Worm (Caenorhabditis elegans) whole organism, L4 larva: ENCODE measurements around the gene lgg-3.

Experiments used
- D1046.2 ChIP-seq: fragments of 200-800 bp; sonication (Bioruptor generic); IDR thresholded peaks from 2 replicates; pipeline ENCODE4 v1.3.6; 2022; ENCODE audit warnings: missing genetic modification characterization, missing compliant biosample characterization
- F37D6.2 ChIP-seq: sonication (generic microtip); optimal IDR thresholded peaks from 2 replicates; lab custom pipeline; 2016; ENCODE audit warnings: mild to moderate bottlenecking, missing genetic modification characterization, missing compliant biosample characterization
- F44E2.7 ChIP-seq: fragments of 200-800 bp; sonication (Bioruptor generic); IDR thresholded peaks from 2 replicates; pipeline ENCODE4 v2.1.2; 2022; ENCODE audit warnings: missing genetic modification characterization, missing compliant biosample characterization
- R02D3.7 ChIP-seq: fragments of 150-350 bp; sonication (generic microtip); optimal IDR thresholded peaks from 3 replicates; lab custom pipeline; 2014; ENCODE audit warnings: missing biosample characterization, missing genetic modification characterization
- T26A8.4 ChIP-seq: fragments of 200-800 bp; sonication (Bioruptor generic); IDR thresholded peaks from 2 replicates; pipeline ENCODE4 v1.3.6; 2022; ENCODE audit warnings: missing genetic modification characterization, missing compliant biosample characterization
- Y75B8A.6 ChIP-seq: fragments of 200-800 bp; sonication (Bioruptor generic); IDR thresholded peaks from 2 replicates; pipeline ENCODE4 v1.3.6; 2022; ENCODE audit warnings: missing genetic modification reagents, missing genetic modification characterization, missing compliant biosample characterization
- ZK337.2 ChIP-seq: fragments of 200-800 bp; sonication (Bioruptor generic); IDR thresholded peaks from 2 replicates; pipeline ENCODE4 v1.3.6; 2022; ENCODE audit warnings: missing genetic modification reagents, missing genetic modification characterization, missing compliant biosample characterization
- aha-1 ChIP-seq: fragments of 150-350 bp; peaks from one replicate; lab custom pipeline; 2014; ENCODE audit warnings: missing biosample characterization, missing genetic modification characterization
- aly-2 ChIP-seq: sonication (generic microtip); optimal IDR thresholded peaks from 2 replicates; lab custom pipeline; 2018; ENCODE audit warnings: missing biosample characterization, missing genetic modification characterization
- ceh-32 ChIP-seq: sonication (generic microtip); optimal IDR thresholded peaks from 2 replicates; lab custom pipeline; 2016; ENCODE audit warnings: mild to moderate bottlenecking, missing genetic modification characterization, missing compliant biosample characterization; ENCODE audit not compliant: poor library complexity
- ceh-82 ChIP-seq: sonication (generic microtip); optimal IDR thresholded peaks from 2 replicates; lab custom pipeline; 2017; ENCODE audit warnings: missing biosample characterization, missing genetic modification characterization
- cey-2 ChIP-seq: sonication (generic microtip); optimal IDR thresholded peaks from 3 replicates; lab custom pipeline; 2017; ENCODE audit warnings: missing genetic modification characterization, mild to moderate bottlenecking, missing compliant biosample characterization, antibody characterized with exemption, borderline replicate concordance; ENCODE audit not compliant: insufficient read depth
- daf-16 ChIP-seq, 3 experiments: sonication (generic microtip); optimal IDR thresholded peaks; 2 replicates each; lab custom pipeline; 2016 to 2017; ENCODE audit warnings: missing genetic modification characterization in 3 of 3, missing genetic modification reagents in 3 of 3, mild to moderate bottlenecking in 2 of 3, missing compliant biosample characterization in 2 of 3, missing biosample characterization in 1 of 3, moderate library complexity in 1 of 3
- daf-19 ChIP-seq: fragments of 200-800 bp; sonication (Bioruptor generic); conservative IDR thresholded peaks from 2 replicates; pipeline ENCODE4 v1.3.6; 2022; ENCODE audit warnings: missing genetic modification characterization, missing compliant biosample characterization
- dpl-1 ChIP-seq: fragments of 150-350 bp; optimal IDR thresholded peaks from 2 replicates; lab custom pipeline; 2014; ENCODE audit warnings: missing biosample characterization, missing genetic modification reagents, missing genetic modification characterization
- dve-1 ChIP-seq: sonication (generic microtip); optimal IDR thresholded peaks from 2 replicates; lab custom pipeline; 2017; ENCODE audit warnings: antibody characterized with exemption, mild to moderate bottlenecking, missing genetic modification characterization, missing compliant biosample characterization; ENCODE audit not compliant: insufficient read depth
- egl-27 ChIP-seq: sonication (generic microtip); optimal IDR thresholded peaks from 3 replicates; lab custom pipeline; 2017; ENCODE audit warnings: missing biosample characterization, missing genetic modification reagents, missing genetic modification characterization
- egl-43 ChIP-seq: fragments of 200-800 bp; sonication (Bioruptor generic); IDR thresholded peaks from 2 replicates; pipeline ENCODE4 v1.3.6; 2022; ENCODE audit warnings: missing genetic modification reagents, missing genetic modification characterization, missing compliant biosample characterization
- hif-1 ChIP-seq, 2 experiments: sonication (generic microtip); optimal IDR thresholded peaks; 2 replicates each; lab custom pipeline; 2016 to 2017; ENCODE audit warnings: missing compliant biosample characterization in 2 of 2, missing genetic modification characterization in 2 of 2, missing genetic modification reagents in 2 of 2, missing genotype in 2 of 2, mild to moderate bottlenecking in 1 of 2
- hlh-11 ChIP-seq: fragments of 200-800 bp; sonication (Bioruptor generic); optimal IDR thresholded peaks from 2 replicates; lab custom pipeline; 2018; ENCODE audit warnings: mild to moderate bottlenecking, missing genetic modification characterization, missing compliant biosample characterization
- hlh-30 ChIP-seq: sonication (generic microtip); optimal IDR thresholded peaks from 2 replicates; lab custom pipeline; 2017; ENCODE audit warnings: antibody characterized with exemption, mild to moderate bottlenecking, missing genetic modification characterization, missing compliant biosample characterization; ENCODE audit not compliant: insufficient read depth
- lin-1 ChIP-seq: fragments of 200-800 bp; sonication (Bioruptor generic); IDR thresholded peaks from 2 replicates; pipeline ENCODE4 v1.3.6; 2022; ENCODE audit warnings: missing genetic modification reagents, missing genetic modification characterization, missing compliant biosample characterization
- lin-38 ChIP-seq: fragments of 200-800 bp; sonication (Bioruptor generic); IDR thresholded peaks from 2 replicates; pipeline ENCODE4 v1.3.6; 2022; ENCODE audit warnings: missing genetic modification reagents, missing genetic modification characterization, missing compliant biosample characterization
- mep-1 ChIP-seq: fragments of 150-350 bp; sonication (generic microtip); optimal IDR thresholded peaks from 3 replicates; lab custom pipeline; 2014; ENCODE audit warnings: missing biosample characterization, missing genetic modification characterization
- mes-2 ChIP-seq: sonication (generic microtip); optimal IDR thresholded peaks from 2 replicates; lab custom pipeline; 2016; ENCODE audit warnings: missing genotype, mild to moderate bottlenecking, missing genetic modification characterization, missing compliant biosample characterization; ENCODE audit not compliant: poor library complexity, severe bottlenecking
- mxl-3 ChIP-seq: fragments of 200-800 bp; sonication (Bioruptor generic); optimal IDR thresholded peaks from 2 replicates; lab custom pipeline; 2018; ENCODE audit warnings: mild to moderate bottlenecking, missing genetic modification characterization, missing compliant biosample characterization
- nhr-237 ChIP-seq: sonication (generic microtip); optimal IDR thresholded peaks from 2 replicates; lab custom pipeline; 2017; ENCODE audit warnings: missing biosample characterization, missing genetic modification characterization
- nhr-48 ChIP-seq: sonication (generic microtip); optimal IDR thresholded peaks from 2 replicates; lab custom pipeline; 2016; ENCODE audit warnings: mild to moderate bottlenecking, missing genetic modification characterization, missing compliant biosample characterization
- nhr-76 ChIP-seq: fragments of 150-350 bp; optimal IDR thresholded peaks from 2 replicates; lab custom pipeline; 2014; ENCODE audit warnings: missing biosample characterization, missing genetic modification characterization
- pha-4 ChIP-seq, 2 experiments: fragments of 150-350 bp in 1 of 2; fragments of 200-800 bp in 1 of 2; sonication (Bioruptor generic) in 1 of 2; IDR thresholded peaks in 1 of 2; optimal IDR thresholded peaks in 1 of 2; 2 replicates each; pipeline versions ENCODE4 v1.3.6 to Lab custom; 2014 to 2022; ENCODE audit warnings: missing genetic modification characterization in 2 of 2, missing genetic modification reagents in 2 of 2, missing biosample characterization in 1 of 2, missing compliant biosample characterization in 1 of 2
- php-3 ChIP-seq: fragments of 200-800 bp; sonication (Bioruptor generic); IDR thresholded peaks from 2 replicates; pipeline ENCODE4 v1.3.6; 2022; ENCODE audit warnings: missing genetic modification reagents, missing genetic modification characterization, missing compliant biosample characterization
- saeg-2 ChIP-seq: fragments of 200-800 bp; sonication (Bioruptor generic); IDR thresholded peaks from 2 replicates; pipeline ENCODE4 v1.3.6; 2022; ENCODE audit warnings: missing genetic modification reagents, missing genetic modification characterization, missing compliant biosample characterization
- set-16 ChIP-seq: fragments of 200-800 bp; sonication (Bioruptor generic); IDR thresholded peaks from 2 replicates; pipeline ENCODE4 v1.3.6; 2022; ENCODE audit warnings: missing genetic modification reagents, missing genetic modification characterization, missing compliant biosample characterization
- snpc-1.2 ChIP-seq: fragments of 200-800 bp; sonication (Bioruptor generic); IDR thresholded peaks from 2 replicates; pipeline ENCODE4 v1.3.6; 2022; ENCODE audit warnings: missing genetic modification reagents, missing genetic modification characterization, missing compliant biosample characterization
- tag-97 ChIP-seq: fragments of 200-800 bp; sonication (Bioruptor generic); IDR thresholded peaks from 2 replicates; pipeline ENCODE4 v1.3.6; 2022; ENCODE audit warnings: missing genetic modification characterization, missing compliant biosample characterization
- unc-62 ChIP-seq, 3 experiments: fragments of 150-350 bp in 1 of 3; sonication (generic microtip); optimal IDR thresholded peaks in 2 of 3; peaks in 1 of 3; 1 replicate in 1 of 3; 2 replicates in 2 of 3; lab custom pipeline; 2014 to 2017; ENCODE audit warnings: missing biosample characterization in 3 of 3, missing genetic modification characterization in 3 of 3, missing genetic modification reagents in 3 of 3, missing genotype in 1 of 3
- zag-1 ChIP-seq: fragments of 150-350 bp; optimal IDR thresholded peaks from 2 replicates; lab custom pipeline; 2014; ENCODE audit warnings: missing biosample characterization, missing genetic modification characterization
- zip-11 ChIP-seq: fragments of 200-800 bp; sonication (Bioruptor generic); IDR thresholded peaks from 2 replicates; pipeline ENCODE4 v1.3.6; 2022; ENCODE audit warnings: missing genetic modification characterization, missing compliant biosample characterization

The lgg-3 gene

DNA sequence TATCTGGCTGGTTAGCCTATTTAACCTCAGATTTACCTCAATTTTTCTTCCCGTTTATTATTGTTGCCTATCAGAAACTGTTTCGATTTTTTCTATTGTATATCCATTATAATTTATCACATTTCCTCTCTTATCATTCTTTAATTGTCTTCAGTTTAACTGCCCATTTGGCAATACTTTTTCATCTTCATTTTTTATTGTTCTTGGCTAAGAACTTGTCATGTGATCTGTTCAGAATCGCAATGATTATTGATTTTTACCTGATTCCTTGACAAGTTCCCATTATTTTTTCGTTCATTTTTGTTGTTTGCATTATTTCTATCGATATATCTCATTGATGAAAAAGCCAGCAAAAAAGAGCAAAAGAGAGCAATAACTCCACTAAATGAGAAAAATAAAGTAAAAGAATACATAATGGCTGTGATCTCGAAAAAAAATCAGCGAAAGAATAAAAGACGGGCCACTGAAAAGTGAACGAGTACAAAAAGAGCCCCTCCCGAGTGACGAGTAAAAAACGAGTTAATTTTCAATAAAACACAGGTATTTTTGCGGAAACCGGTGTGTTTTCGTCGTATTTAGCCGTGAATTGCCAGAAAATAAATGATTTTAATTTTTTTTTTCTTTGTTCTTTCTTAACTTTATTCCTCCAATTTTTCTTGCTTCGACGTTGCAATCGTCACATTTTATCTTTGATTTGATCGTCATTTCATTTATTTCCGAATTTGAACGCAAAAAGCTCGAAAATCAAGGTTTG is 16.6 kb upstream of the lgg-3 start, which contains the start of gene arf-1:
Gene arf-1 (plus strand): TSS at position 657 of the 754 bp plus-strand sequence.
- TF ChIP-seq hlh-30 (tag; lab: Kevin White, UChicago) (peak; percentile 51), unc-62 (GFP tag; optimal IDR thresholded peaks at IDR 0.05 in 1 of 2; lab: Kevin White, UChicago) (peak in 1 of 2 experiments; percentile 21), unc-62 (tag; optimal IDR thresholded peaks at IDR 0.05; lab: Kevin White, UChicago) (no peak), Y75B8A.6 (GFP tag; lab: Robert Waterston, UW) (0 out of 2 replicates have a peak, but pooled peaks have one; percentile 8), nhr-237 (tag; lab: Kevin White, UChicago) (no peak), dve-1 (tag; lab: Kevin White, UChicago) (peak; percentile 21), lin-1 (GFP tag; lab: Robert Waterston, UW) (no peak), egl-43 (GFP tag; lab: Robert Waterston, UW) (no peak), lin-38 (GFP tag; lab: Robert Waterston, UW) (peak; percentile 23; the same call in 1 of the 2 replicates), php-3 (GFP tag; lab: Robert Waterston, UW) (peak; percentile 76), aha-1 (tag; lab: Kevin White, UChicago) (peak; percentile 65)

DNA sequence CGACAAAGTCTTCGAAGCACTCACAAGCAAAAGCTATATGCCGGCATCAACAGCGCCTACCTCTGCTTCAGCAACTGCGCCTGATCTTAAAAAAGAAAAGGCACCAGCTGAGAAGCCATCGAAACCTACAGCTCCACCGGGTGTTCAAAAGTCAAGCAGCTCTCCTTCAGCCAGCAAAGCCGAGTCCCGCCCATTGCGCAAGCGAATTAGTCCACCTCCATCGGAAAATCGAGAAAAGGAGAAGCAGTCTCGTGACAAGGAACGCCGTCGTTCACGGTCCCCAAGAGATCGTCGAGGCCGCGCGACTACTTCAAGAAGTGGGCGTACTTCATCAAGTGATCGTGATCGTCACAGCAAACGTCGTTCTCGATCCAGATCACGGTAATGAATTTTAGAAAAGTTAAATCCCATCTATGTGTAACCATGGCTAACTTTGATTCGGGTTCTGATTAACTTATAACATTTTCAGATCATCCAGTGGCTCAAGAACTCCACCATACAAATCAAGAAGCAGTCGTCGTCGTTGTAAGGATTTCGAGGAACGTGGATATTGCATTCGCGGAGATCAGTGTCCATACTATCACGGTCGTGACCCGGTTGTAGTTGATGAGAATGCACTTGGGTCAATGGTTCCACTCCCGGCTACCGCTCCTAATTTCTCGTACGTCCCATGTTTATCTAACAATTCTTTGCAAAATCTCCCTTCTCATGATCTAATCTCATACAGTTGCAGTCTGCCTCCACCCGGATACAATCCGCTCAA is 14.2 kb upstream of the lgg-3 start:
- TF ChIP-seq saeg-2 (GFP tag; lab: Robert Waterston, UW) (no peak), F44E2.7 (no peak), aha-1 (tag; lab: Kevin White, UChicago) (peak; percentile 93), unc-62 (GFP tag; optimal IDR thresholded peaks at IDR 0.05 in 1 of 2; lab: Kevin White, UChicago) (peak in 1 of 2 experiments; percentile 32), unc-62 (tag; optimal IDR thresholded peaks at IDR 0.05; lab: Kevin White, UChicago) (no peak), dpl-1 (GFP tag; lab: Kevin White, UChicago) (no peak), set-16 (peak; percentile 65), D1046.2 (GFP tag; lab: Robert Waterston, UW) (0 out of 2 replicates have a peak, but pooled peaks have one; percentile 25)

DNA sequence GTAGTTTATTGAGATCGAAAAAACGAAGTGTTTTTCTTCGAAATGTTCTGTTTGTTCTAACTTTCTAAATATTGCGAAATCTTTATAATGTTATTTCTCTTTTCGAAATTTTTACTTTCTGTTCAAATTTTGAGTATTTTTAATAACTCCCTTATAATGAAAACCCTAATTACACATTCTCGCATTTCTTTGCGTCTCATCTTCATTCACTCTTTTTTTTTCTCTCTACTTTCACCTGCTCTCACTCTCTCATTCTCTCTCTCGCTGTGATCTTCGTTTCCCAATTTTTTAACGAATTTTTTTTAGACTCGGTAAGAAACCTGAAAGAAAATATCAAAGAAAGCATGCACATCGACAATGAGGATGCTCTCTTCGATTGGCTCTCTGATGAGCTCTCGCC is 13.4 kb upstream of the lgg-3 start, which contains the start of gene rbm-26:
Gene rbm-26 (plus strand): TSS at position 301 of the 400 bp plus-strand sequence.
- TF ChIP-seq zag-1 = no peak
- no peak for TF ChIP-seq daf-16 (GFP tag; optimal IDR thresholded peaks at IDR 0.05; lab: Kevin White, UChicago)
- TF ChIP-seq daf-16 (tag; optimal IDR thresholded peaks at IDR 0.05; lab: Kevin White, UChicago) = peak; percentile 6
- TF ChIP-seq, all 104 proteins: peak for 1

DNA sequence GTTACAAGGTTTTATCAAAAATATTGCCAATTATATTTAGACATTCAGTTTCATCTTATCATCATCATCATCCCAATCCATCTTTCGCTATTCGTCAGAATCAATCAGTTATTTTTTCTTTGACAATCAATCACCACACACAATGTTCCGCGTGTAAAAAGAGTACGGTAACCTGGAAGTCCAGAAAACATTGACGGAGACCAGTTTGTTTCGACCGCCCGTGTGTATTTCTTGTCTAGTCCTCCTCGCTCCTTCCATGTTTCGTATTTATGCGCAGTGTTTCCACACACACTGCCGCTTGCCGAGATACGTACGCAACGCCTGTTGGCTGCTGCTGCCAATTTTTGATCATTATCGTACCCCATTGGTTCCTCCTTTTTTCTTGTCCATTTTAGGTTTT is 12.9 kb upstream of the lgg-3 start:
- TF ChIP-seq F37D6.2 (tag; lab: Kevin White, UChicago) (no peak), daf-16 (GFP tag; optimal IDR thresholded peaks at IDR 0.05; lab: Kevin White, UChicago) (no peak), daf-16 (tag; optimal IDR thresholded peaks at IDR 0.05; lab: Kevin White, UChicago) (no peak), pha-4 (GFP tag; IDR thresholded peaks at IDR 0.05; lab: Robert Waterston, UW) (no peak), pha-4 (tag; optimal IDR thresholded peaks at IDR 0.05; lab: Kevin White, UChicago) (no peak), hlh-11 (peak; percentile 86), ceh-32 (no peak), T26A8.4 (GFP tag; lab: Robert Waterston, UW) (no peak), ceh-82 (no peak), ZK337.2 (no peak), zip-11 (GFP tag; lab: Robert Waterston, UW) (no peak), unc-62 (GFP tag; optimal IDR thresholded peaks at IDR 0.05 in 1 of 2; lab: Kevin White, UChicago) (peak in 1 of 2 experiments; percentile 76), unc-62 (tag; optimal IDR thresholded peaks at IDR 0.05; lab: Kevin White, UChicago) (no peak), daf-19 (GFP tag; lab: Robert Waterston, UW) (no peak), snpc-1.2 (GFP tag; lab: Robert Waterston, UW) (no peak), tag-97 (GFP tag; lab: Robert Waterston, UW) (no peak), php-3 (GFP tag; lab: Robert Waterston, UW) (no peak), set-16 (no peak), nhr-48 (tag; lab: Kevin White, UChicago) (peak; percentile 64), mxl-3 (peak; percentile 95), aly-2 (tag; lab: Kevin White, UChicago) (no peak), lin-1 (GFP tag; lab: Robert Waterston, UW) (no peak), hif-1 (tag; optimal IDR thresholded peaks at IDR 0.05; lab: Kevin White, UChicago) (no peak), egl-27 (tag; lab: Kevin White, UChicago) (no peak), mep-1 (tag; lab: Kevin White, UChicago) (peak; percentile 53), cey-2 (tag; lab: Kevin White, UChicago) (no peak), mes-2 (tag; lab: Kevin White, UChicago) (peak; percentile 41), R02D3.7 (tag; lab: Kevin White, UChicago) (no peak), nhr-76 (no peak)
